Worm (Caenorhabditis elegans) whole organism, midembryonic: Measurements from ENCODE around the gene F47B10.6.

Experiments used
- T22C8.4 ChIP-seq: fragments of 200-800 bp; sonication (Bioruptor generic); IDR thresholded peaks from 2 replicates; pipeline ENCODE4 v1.3.6; 2022; ENCODE audit warnings: missing genetic modification characterization, missing compliant biosample characterization
- cog-1 ChIP-seq: sonication (generic microtip); optimal IDR thresholded peaks from 2 replicates; lab custom pipeline; 2016; ENCODE audit warnings: missing genetic modification characterization, missing compliant biosample characterization
- flt-1 ChIP-seq: fragments of 200-800 bp; sonication (Bioruptor generic); IDR thresholded peaks from 2 replicates; pipeline ENCODE4 v1.3.6; 2022; ENCODE audit warnings: missing genetic modification characterization, missing compliant biosample characterization
- klf-2 ChIP-seq: fragments of 200-800 bp; sonication (Bioruptor generic); conservative IDR thresholded peaks from 2 replicates; pipeline ENCODE4 v1.3.6; 2022; ENCODE audit warnings: missing genetic modification reagents, missing genetic modification characterization, missing compliant biosample characterization
- med-1 ChIP-seq: sonication (generic microtip); optimal IDR thresholded peaks from 2 replicates; lab custom pipeline; 2017; ENCODE audit warnings: missing genetic modification characterization, mild to moderate bottlenecking, missing compliant biosample characterization, antibody characterized with exemption, missing genetic modification reagents; ENCODE audit not compliant: insufficient read depth
- ref-1 ChIP-seq: fragments of 200-800 bp; sonication (Bioruptor generic); conservative IDR thresholded peaks from 2 replicates; pipeline ENCODE4 v1.3.6; 2022; ENCODE audit warnings: missing genetic modification reagents, missing genetic modification characterization, missing compliant biosample characterization
- tab-1 ChIP-seq: fragments of 200-800 bp; sonication (Bioruptor generic); IDR thresholded peaks from 2 replicates; pipeline ENCODE4 v1.3.6; 2022; ENCODE audit warnings: missing genetic modification characterization, missing compliant biosample characterization
- ztf-23 ChIP-seq: fragments of 200-800 bp; sonication (Bioruptor generic); IDR thresholded peaks from 2 replicates; pipeline ENCODE4 v1.3.6; 2022; ENCODE audit warnings: missing genetic modification reagents, missing genetic modification characterization, missing compliant biosample characterization
- ztf-29 ChIP-seq: fragments of 200-800 bp; sonication (Bioruptor generic); IDR thresholded peaks from 2 replicates; pipeline ENCODE4 v1.3.6; 2022; ENCODE audit warnings: missing genetic modification reagents, missing genetic modification characterization, missing compliant biosample characterization

F47B10.6 gene

ce11 chrX:10888201-10888600 is at the start of gene F47B10.6:
F47B10.6 (plus strand) TSS chrX:10888501.
- TF ChIP-seq ztf-23 (GFP tag; lab: Robert Waterston, UW) (no peak), ztf-29 (GFP tag; lab: Robert Waterston, UW) (no peak), T22C8.4 (no peak), flt-1 (GFP tag; lab: Robert Waterston, UW) (no peak), klf-2 (GFP tag; lab: Robert Waterston, UW) (no peak), cog-1 (tag; lab: Kevin White, UChicago) (no peak), tab-1 (GFP tag; lab: Robert Waterston, UW) (no peak), med-1 (GFP tag; lab: Kevin White, UChicago) (no peak), ref-1 (GFP tag; lab: Robert Waterston, UW) (no peak)

DNA sequence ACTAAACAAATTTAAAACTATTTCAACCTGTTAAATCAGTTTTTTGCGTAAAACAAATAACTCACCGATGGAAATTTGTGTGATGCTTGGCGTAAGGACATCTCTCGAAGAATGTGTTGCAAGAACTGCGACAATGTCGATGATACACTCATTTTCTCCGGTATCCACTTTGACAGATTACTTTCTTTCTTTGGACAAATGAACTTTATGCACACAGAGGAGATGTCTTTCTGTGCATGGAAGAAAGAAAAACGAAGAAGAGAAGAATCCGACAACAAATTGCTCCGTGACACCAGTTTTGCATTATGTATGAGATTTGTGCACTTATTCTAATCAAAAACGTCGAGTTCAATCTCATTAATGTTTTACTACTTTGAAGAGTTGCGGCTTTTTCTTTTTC is 49.8 kb upstream of the F47B10.6 start, which contains the start of gene plc-1:
Gene plc-1, minus strand, starts transcription at position 101 of the 400 bp plus-strand sequence.
- TF ChIP-seq cog-1 (tag; lab: Kevin White, UChicago) (no peak), med-1 (GFP tag; lab: Kevin White, UChicago) (no peak), ztf-29 (GFP tag; lab: Robert Waterston, UW) (no peak), flt-1 (GFP tag; lab: Robert Waterston, UW) (no peak), klf-2 (GFP tag; lab: Robert Waterston, UW) (no peak), ztf-23 (GFP tag; lab: Robert Waterston, UW) (no peak), T22C8.4 (no peak), ref-1 (GFP tag; lab: Robert Waterston, UW) (no peak), tab-1 (GFP tag; lab: Robert Waterston, UW) (no peak)

ce11 chrX:10844137-10844536 is 44.2 kb upstream of the F47B10.6 start:
- TF ChIP-seq ztf-23 (GFP tag; lab: Robert Waterston, UW): no peak
- no peak for TF ChIP-seq T22C8.4
- no peak for TF ChIP-seq tab-1 (GFP tag; lab: Robert Waterston, UW)
- no peak for TF ChIP-seq klf-2 (GFP tag; lab: Robert Waterston, UW)
- no peak for TF ChIP-seq med-1 (GFP tag; lab: Kevin White, UChicago)
- no peak for TF ChIP-seq cog-1 (tag; lab: Kevin White, UChicago)
- no peak for TF ChIP-seq ref-1 (GFP tag; lab: Robert Waterston, UW)
- no peak for TF ChIP-seq ztf-29 (GFP tag; lab: Robert Waterston, UW)

DNA sequence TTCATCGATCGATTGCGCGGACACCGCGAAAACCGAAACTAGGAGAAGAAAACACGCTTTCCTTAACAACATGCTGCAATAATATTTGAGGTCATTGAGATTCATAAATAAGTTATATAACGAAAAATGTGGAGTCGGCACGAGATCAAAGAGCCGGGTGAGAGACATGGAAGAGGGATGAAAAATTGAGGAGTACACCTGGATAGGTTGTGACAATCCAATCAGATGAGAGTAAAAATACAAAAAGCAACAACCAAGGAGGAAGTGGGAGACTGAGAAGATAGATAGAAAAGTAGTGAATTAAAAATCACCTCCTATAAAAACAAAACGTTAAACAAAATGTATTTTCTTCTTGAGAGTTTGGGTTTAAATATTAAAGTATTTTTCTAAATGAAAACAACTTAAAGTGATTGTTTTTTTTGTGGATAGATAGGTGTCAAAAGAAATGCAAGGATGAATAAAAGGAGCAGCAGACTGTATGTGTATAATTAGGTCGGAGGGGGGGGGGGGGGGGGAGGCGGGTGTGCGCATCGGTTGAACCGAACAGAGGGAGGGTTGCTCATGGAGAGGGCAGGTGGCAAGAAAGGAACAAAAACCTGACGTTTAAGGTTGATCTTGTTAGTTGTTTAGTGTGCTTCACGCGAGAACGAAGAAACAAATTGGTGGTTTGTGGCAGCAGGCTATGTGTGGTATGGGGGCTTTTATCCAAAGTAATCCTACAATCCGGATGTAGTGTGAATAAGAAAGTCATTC is 43.5 kb upstream of the F47B10.6 start, which contains the start of gene C05A9.2:
Gene C05A9.2, minus strand, starts transcription at position 73 of the 753 bp plus-strand sequence.
- no peak for TF ChIP-seq ref-1 (GFP tag; lab: Robert Waterston, UW)
- 0 out of 2 replicates have a peak, but pooled peaks have one; percentile 18 for TF ChIP-seq ztf-23 (GFP tag; lab: Robert Waterston, UW)
- TF ChIP-seq T22C8.4: no peak
- no peak for TF ChIP-seq ztf-29 (GFP tag; lab: Robert Waterston, UW)

- no peak for TF ChIP-seq ztf-29 (GFP tag; lab: Robert Waterston, UW)
- no peak for TF ChIP-seq tab-1 (GFP tag; lab: Robert Waterston, UW)
- no peak for TF ChIP-seq ztf-23 (GFP tag; lab: Robert Waterston, UW)
- no peak for TF ChIP-seq klf-2 (GFP tag; lab: Robert Waterston, UW)
- no peak for TF ChIP-seq cog-1 (tag; lab: Kevin White, UChicago)
- TF ChIP-seq ref-1 (GFP tag; lab: Robert Waterston, UW): no peak
Observed at ce11 chrX:10846898-10847297, 41.4 kb upstream of the F47B10.6 start.

ce11 chrX:10851202-10851601 is 37.1 kb upstream of the F47B10.6 start:
- TF ChIP-seq flt-1 (GFP tag; lab: Robert Waterston, UW): no peak
- no peak for TF ChIP-seq tab-1 (GFP tag; lab: Robert Waterston, UW)
- no peak for TF ChIP-seq med-1 (GFP tag; lab: Kevin White, UChicago)
- no peak for TF ChIP-seq klf-2 (GFP tag; lab: Robert Waterston, UW)
- TF ChIP-seq T22C8.4: no peak
- no peak for TF ChIP-seq ztf-23 (GFP tag; lab: Robert Waterston, UW)
- TF ChIP-seq cog-1 (tag; lab: Kevin White, UChicago): no peak
- TF ChIP-seq ref-1 (GFP tag; lab: Robert Waterston, UW): no peak
- no peak for TF ChIP-seq ztf-29 (GFP tag; lab: Robert Waterston, UW)

ce11 chrX:10851735-10852134 is 36.6 kb upstream of the F47B10.6 start:
- TF ChIP-seq ztf-23 (GFP tag; lab: Robert Waterston, UW): no peak
- TF ChIP-seq tab-1 (GFP tag; lab: Robert Waterston, UW): no peak
- TF ChIP-seq med-1 (GFP tag; lab: Kevin White, UChicago): no peak
- TF ChIP-seq ztf-29 (GFP tag; lab: Robert Waterston, UW): no peak
- TF ChIP-seq klf-2 (GFP tag; lab: Robert Waterston, UW): no peak
- no peak for TF ChIP-seq T22C8.4
- TF ChIP-seq flt-1 (GFP tag; lab: Robert Waterston, UW): no peak
- TF ChIP-seq cog-1 (tag; lab: Kevin White, UChicago): no peak
- TF ChIP-seq ref-1 (GFP tag; lab: Robert Waterston, UW): no peak

DNA sequence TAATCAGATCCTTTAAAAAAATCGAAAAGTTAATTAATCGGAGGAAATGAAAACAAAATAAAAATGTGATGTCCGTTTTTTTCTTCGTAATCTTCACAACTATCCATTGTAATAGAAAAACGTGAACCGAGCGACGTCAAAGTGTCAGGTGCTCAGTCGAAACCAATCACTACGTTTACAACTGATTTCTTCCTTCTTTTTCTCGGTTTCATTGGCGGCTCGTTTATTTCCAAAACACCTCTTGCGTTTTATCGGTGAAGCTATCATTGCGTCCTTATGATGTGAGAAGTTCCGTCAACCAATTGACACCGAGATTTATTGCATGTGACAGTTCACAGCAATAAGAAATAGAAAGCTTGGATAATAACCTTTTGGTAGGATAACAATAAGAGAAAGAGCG is 35.0 kb upstream of the F47B10.6 start:
- TF ChIP-seq med-1 (GFP tag; lab: Kevin White, UChicago): no peak
- TF ChIP-seq klf-2 (GFP tag; lab: Robert Waterston, UW): no peak
- no peak for TF ChIP-seq ref-1 (GFP tag; lab: Robert Waterston, UW)
- no peak for TF ChIP-seq flt-1 (GFP tag; lab: Robert Waterston, UW)
- no peak for TF ChIP-seq ztf-29 (GFP tag; lab: Robert Waterston, UW)
- TF ChIP-seq cog-1 (tag; lab: Kevin White, UChicago): no peak
- TF ChIP-seq T22C8.4: no peak
- no peak for TF ChIP-seq ztf-23 (GFP tag; lab: Robert Waterston, UW)
- TF ChIP-seq tab-1 (GFP tag; lab: Robert Waterston, UW): no peak

DNA sequence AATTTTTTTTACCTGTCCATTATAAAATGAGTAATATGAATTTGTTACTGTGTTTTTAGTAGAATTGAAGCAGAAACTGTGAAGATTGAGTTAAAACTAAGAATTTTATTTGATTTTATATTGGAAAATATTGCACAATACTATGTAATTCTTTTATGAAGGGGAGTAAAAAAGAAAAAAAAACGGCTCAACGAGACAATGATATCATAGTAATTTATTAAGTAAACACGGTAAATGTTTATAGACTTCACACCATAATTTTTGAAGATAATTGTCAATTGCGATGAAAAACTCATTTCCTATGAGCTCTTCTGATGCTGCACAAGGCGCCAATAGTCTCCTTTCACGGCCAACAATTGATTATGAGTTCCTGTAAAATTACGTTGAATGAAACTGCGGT is 29.1 kb upstream of the F47B10.6 start, which contains the start of gene pgp-5:
Gene pgp-5, minus strand, starts transcription at position 87 of the 400 bp plus-strand sequence.
- TF ChIP-seq med-1 (GFP tag; lab: Kevin White, UChicago) (no peak), T22C8.4 (no peak), cog-1 (tag; lab: Kevin White, UChicago) (no peak), ref-1 (GFP tag; lab: Robert Waterston, UW) (no peak), klf-2 (GFP tag; lab: Robert Waterston, UW) (no peak), ztf-23 (GFP tag; lab: Robert Waterston, UW) (no peak), flt-1 (GFP tag; lab: Robert Waterston, UW) (no peak), tab-1 (GFP tag; lab: Robert Waterston, UW) (no peak), ztf-29 (GFP tag; lab: Robert Waterston, UW) (no peak)
